Fruit fly (Drosophila melanogaster): Measurements from ENCODE around the gene CG12672.

DNA sequence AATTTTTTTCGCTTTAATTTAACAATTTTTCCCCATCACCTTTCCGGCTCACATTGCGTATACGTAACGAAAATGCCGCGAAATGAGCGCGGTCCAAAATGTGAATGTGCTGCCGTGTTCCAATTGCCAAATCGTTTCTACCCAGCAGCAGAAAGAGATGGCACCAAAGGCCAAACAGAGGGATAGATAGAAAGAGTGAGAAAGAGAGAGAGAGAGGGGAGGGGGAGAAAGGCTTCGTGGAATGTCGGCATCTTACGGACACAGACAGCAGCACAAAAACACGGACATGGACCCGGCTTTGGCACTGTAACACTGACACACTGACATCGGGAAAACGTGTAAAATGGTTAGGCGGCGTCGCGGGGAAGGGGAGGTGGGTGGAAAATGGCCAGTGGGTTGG is 11.9 kb downstream of the CG12672 start:
- no peak for TF ChIP-seq CG8478 (optimal IDR thresholded peaks at IDR 0.05)
- no peak for TF ChIP-seq psq (optimal IDR thresholded peaks at IDR 0.05)

Measured in whole organism.